Fruit fly (Drosophila melanogaster) whole organism, embryonic: ENCODE data around the gene Vps37B.
A peak's percentile ranks its signal among the peaks of the same experiment; 100 is the strongest.

ENCODE experiments used
- Atf3 ChIP-seq: fragments of 200-800 bp; sonication (Bioruptor generic); optimal IDR thresholded peaks from 3 replicates; lab custom pipeline; 2016; ENCODE audit warnings: missing biosample characterization, missing genetic modification characterization
- B-H1 ChIP-seq: fragments of 200-800 bp; sonication (Bioruptor generic); IDR thresholded peaks from 3 replicates; pipeline ENCODE4 v1.3.6; 2022; ENCODE audit warnings: missing biosample characterization, missing genetic modification characterization
- CG10959 ChIP-seq: fragments of 200-800 bp; sonication (Bioruptor generic); IDR thresholded peaks from 2 replicates; pipeline ENCODE4 v1.3.6; 2022; ENCODE audit warnings: missing biosample characterization, missing genetic modification characterization
- CG11247 ChIP-seq: fragments of 200-800 bp; sonication (Bioruptor generic); IDR thresholded peaks from 2 replicates; pipeline ENCODE4 v1.3.6; 2022; ENCODE audit warnings: missing biosample characterization, missing genetic modification characterization
- CG11723 ChIP-seq: fragments of 200-800 bp; sonication (Bioruptor generic); optimal IDR thresholded peaks from 2 replicates; lab custom pipeline; 2017; ENCODE audit warnings: missing biosample characterization, mild to moderate bottlenecking, missing genetic modification characterization
- CG12769 ChIP-seq: fragments of 200-800 bp; sonication (Bioruptor generic); optimal IDR thresholded peaks from 2 replicates; lab custom pipeline; 2019; ENCODE audit warnings: missing biosample characterization, mild to moderate bottlenecking, missing genetic modification characterization, moderate library complexity
- CG13123 ChIP-seq: fragments of 200-800 bp; sonication (Bioruptor generic); optimal IDR thresholded peaks from 2 replicates; lab custom pipeline; 2016; ENCODE audit warnings: missing biosample characterization, missing genetic modification characterization
- CG13287 ChIP-seq: fragments of 200-800 bp; sonication (Bioruptor generic); IDR thresholded peaks from 2 replicates; pipeline ENCODE4 v1.3.6; 2022; ENCODE audit warnings: missing biosample characterization, missing genetic modification characterization; ENCODE audit not compliant: partially characterized antibody
- CG15011 ChIP-seq: fragments of 200-800 bp; sonication (Bioruptor generic); optimal IDR thresholded peaks from 3 replicates; lab custom pipeline; 2018; ENCODE audit warnings: missing biosample characterization, mild to moderate bottlenecking, missing genetic modification characterization
- CG15269 ChIP-seq: fragments of 200-800 bp; sonication (Bioruptor generic); optimal IDR thresholded peaks from 2 replicates; lab custom pipeline; 2018; ENCODE audit warnings: missing biosample characterization, mild to moderate bottlenecking, missing genetic modification characterization, moderate library complexity
- CG16815 ChIP-seq: fragments of 200-800 bp; sonication (Bioruptor generic); optimal IDR thresholded peaks from 3 replicates; lab custom pipeline; 2017; ENCODE audit warnings: missing biosample characterization, mild to moderate bottlenecking, missing genetic modification characterization
- CG2712 ChIP-seq: fragments of 200-800 bp; optimal IDR thresholded peaks from 3 replicates; lab custom pipeline; 2019; ENCODE audit warnings: missing biosample characterization, mild to moderate bottlenecking, missing genetic modification characterization, moderate library complexity
- CG30431 ChIP-seq: fragments of 200-800 bp; sonication (Bioruptor generic); optimal IDR thresholded peaks from 2 replicates; lab custom pipeline; 2017; ENCODE audit warnings: missing biosample characterization, missing genetic modification characterization
- CG3065 ChIP-seq: fragments of 200-800 bp; sonication (Bioruptor generic); optimal IDR thresholded peaks from 2 replicates; lab custom pipeline; 2016; ENCODE audit warnings: missing biosample characterization, missing genetic modification characterization
- CG4360 ChIP-seq: fragments of 200-800 bp; sonication (Bioruptor generic); IDR thresholded peaks from 2 replicates; pipeline ENCODE4 v1.3.6; 2022; ENCODE audit warnings: missing biosample characterization, missing genetic modification characterization
- CG4730 ChIP-seq: fragments of 200-800 bp; sonication (Bioruptor generic); IDR thresholded peaks from 2 replicates; pipeline ENCODE4 v1.3.6; 2022; ENCODE audit warnings: missing biosample characterization, missing genetic modification characterization
- CG5245 ChIP-seq: fragments of 200-800 bp; sonication (Bioruptor generic); optimal IDR thresholded peaks from 3 replicates; lab custom pipeline; 2016; ENCODE audit warnings: missing biosample characterization, missing genetic modification characterization
- CG7839 ChIP-seq: fragments of 200-800 bp; sonication (Bioruptor generic); optimal IDR thresholded peaks from 3 replicates; lab custom pipeline; 2018; ENCODE audit warnings: missing biosample characterization, mild to moderate bottlenecking, missing genetic modification characterization, moderate library complexity
- CG8290 ChIP-seq, 3 experiments: fragments of 200-800 bp; sonication (Bioruptor generic); optimal IDR thresholded peaks; 2 replicates each; lab custom pipeline; 2016 to 2019; ENCODE audit warnings: missing biosample characterization in 3 of 3, missing genetic modification characterization in 3 of 3, mild to moderate bottlenecking in 2 of 3, moderate library complexity in 1 of 3
- CG8924 ChIP-seq: fragments of 200-800 bp; optimal IDR thresholded peaks from 3 replicates; lab custom pipeline; 2019; ENCODE audit warnings: missing biosample characterization, mild to moderate bottlenecking, missing genetic modification characterization, moderate library complexity
- ERR ChIP-seq: fragments of 200-800 bp; sonication (Bioruptor generic); optimal IDR thresholded peaks from 2 replicates; lab custom pipeline; 2016; ENCODE audit warnings: missing biosample characterization, missing genetic modification characterization
- Fer3 ChIP-seq: fragments of 200-800 bp; sonication (Bioruptor generic); optimal IDR thresholded peaks from 2 replicates; lab custom pipeline; 2018; ENCODE audit warnings: missing biosample characterization, mild to moderate bottlenecking, missing genetic modification characterization, moderate library complexity
- HLH54F ChIP-seq: fragments of 200-800 bp; sonication (Bioruptor generic); optimal IDR thresholded peaks from 3 replicates; lab custom pipeline; 2016; ENCODE audit warnings: missing biosample characterization, missing genetic modification characterization
- Hmr ChIP-seq: fragments of 200-800 bp; sonication (Bioruptor generic); optimal IDR thresholded peaks from 3 replicates; lab custom pipeline; 2017; ENCODE audit warnings: mild to moderate bottlenecking, missing biosample characterization, missing genetic modification reagents, missing genetic modification characterization
- Hr78 ChIP-seq, 2 experiments: fragments of 200-800 bp in 1 of 2; fragments of >200 bp in 1 of 2; sonication (Bioruptor generic) in 1 of 2; optimal IDR thresholded peaks; 2 replicates each; lab custom pipeline; 2017 to 2019; ENCODE audit warnings: missing biosample characterization in 2 of 2, missing genetic modification characterization in 2 of 2, mild to moderate bottlenecking in 1 of 2, moderate library complexity in 1 of 2
- Nf-YA ChIP-seq: fragments of 200-800 bp; sonication (Bioruptor generic); IDR thresholded peaks from 2 replicates; pipeline ENCODE4 v1.3.6; 2022; ENCODE audit warnings: missing biosample characterization, missing genetic modification characterization
- Pdp1 ChIP-seq, 2 experiments: fragments of 200-800 bp; sonication (Bioruptor generic); optimal IDR thresholded peaks; 3 replicates each; lab custom pipeline; 2016; ENCODE audit warnings: missing biosample characterization in 2 of 2, missing genetic modification characterization in 2 of 2, mild to moderate bottlenecking in 1 of 2, moderate library complexity in 1 of 2
- chinmo ChIP-seq: fragments of 200-800 bp; sonication (Bioruptor generic); IDR thresholded peaks from 4 replicates; pipeline ENCODE4 v1.3.6; 2022; ENCODE audit warnings: missing biosample characterization, missing genetic modification characterization; ENCODE audit not compliant: partially characterized antibody
- ftz-f1 ChIP-seq: fragments of 200-800 bp; sonication (Bioruptor generic); optimal IDR thresholded peaks from 2 replicates; lab custom pipeline; 2016; ENCODE audit warnings: missing biosample characterization, missing genetic modification characterization
- grn ChIP-seq: fragments of 200-800 bp; sonication (Bioruptor generic); optimal IDR thresholded peaks from 3 replicates; lab custom pipeline; 2017; ENCODE audit warnings: missing biosample characterization, missing genetic modification characterization
- nerfin-1 ChIP-seq: fragments of 200-800 bp; sonication (Bioruptor generic); optimal IDR thresholded peaks from 3 replicates; lab custom pipeline; 2019; ENCODE audit warnings: missing biosample characterization, mild to moderate bottlenecking, missing genetic modification characterization, moderate library complexity
- oc ChIP-seq: fragments of 200-800 bp; sonication (Bioruptor generic); optimal IDR thresholded peaks from 2 replicates; lab custom pipeline; 2018; ENCODE audit warnings: missing biosample characterization, mild to moderate bottlenecking, missing genetic modification characterization, moderate library complexity
- pan ChIP-seq, 4 experiments: fragments of >200 bp in 3 of 4; fragments of 200-800 bp in 1 of 4; sonication (Bioruptor generic) in 1 of 4; optimal IDR thresholded peaks in 3 of 4; IDR thresholded peaks in 1 of 4; 2 replicates each; pipeline versions ENCODE4 v1.3.6 to Lab custom; 2017 to 2022; ENCODE audit warnings: missing biosample characterization in 2 of 4, missing genetic modification characterization in 2 of 4, mixed read lengths in 1 of 4
- pros ChIP-seq: fragments of 200-800 bp; sonication (Bioruptor generic); optimal IDR thresholded peaks from 3 replicates; lab custom pipeline; 2019; ENCODE audit warnings: missing biosample characterization, mild to moderate bottlenecking, missing genetic modification characterization, moderate library complexity
- sens ChIP-seq: fragments of 200-800 bp; sonication (Bioruptor generic); peaks from one replicate; lab custom pipeline; 2016; ENCODE audit warnings: missing biosample characterization, missing genetic modification characterization
- slp2 ChIP-seq: fragments of 200-800 bp; sonication (Bioruptor generic); optimal IDR thresholded peaks from 2 replicates; lab custom pipeline; 2016; ENCODE audit warnings: missing biosample characterization, missing genetic modification characterization
- tap ChIP-seq: fragments of 200-800 bp; optimal IDR thresholded peaks from 3 replicates; lab custom pipeline; 2019; ENCODE audit warnings: missing biosample characterization, mild to moderate bottlenecking, missing genetic modification characterization, moderate library complexity
- tll ChIP-seq, 2 experiments: fragments of 200-800 bp in 1 of 2; fragments of >200 bp in 1 of 2; sonication (Bioruptor generic) in 1 of 2; optimal IDR thresholded peaks; 2 replicates each; lab custom pipeline; 2017 to 2019; ENCODE audit warnings: missing biosample characterization in 2 of 2, missing genetic modification characterization in 2 of 2, mild to moderate bottlenecking in 1 of 2, moderate library complexity in 1 of 2
- toy ChIP-seq: fragments of 200-800 bp; sonication (Bioruptor generic); IDR thresholded peaks from 2 replicates; pipeline ENCODE4 v1.3.6; 2022; ENCODE audit warnings: missing biosample characterization, missing genetic modification characterization
- trem ChIP-seq: fragments of 200-800 bp; optimal IDR thresholded peaks from 3 replicates; lab custom pipeline; 2019; ENCODE audit warnings: missing biosample characterization, mild to moderate bottlenecking, missing genetic modification characterization, moderate library complexity
- vvl ChIP-seq: fragments of 200-800 bp; sonication (Bioruptor generic); IDR thresholded peaks from 2 replicates; pipeline ENCODE4 v1.3.6; 2022; ENCODE audit warnings: missing biosample characterization, missing genetic modification characterization
- z ChIP-seq: fragments of 200-800 bp; sonication (Bioruptor generic); IDR thresholded peaks from 3 replicates; pipeline ENCODE4 v1.3.6; 2022; ENCODE audit warnings: missing biosample characterization, missing genetic modification characterization
- zen ChIP-seq: fragments of 200-800 bp; sonication (Bioruptor generic); optimal IDR thresholded peaks from 3 replicates; lab custom pipeline; 2018; ENCODE audit warnings: missing biosample characterization, mild to moderate bottlenecking, missing genetic modification characterization, moderate library complexity
- zen2 ChIP-seq: fragments of 200-800 bp; sonication (Bioruptor generic); IDR thresholded peaks from 3 replicates; pipeline ENCODE4 v1.3.6; 2022; ENCODE audit warnings: missing biosample characterization, missing genetic modification characterization; ENCODE audit not compliant: partially characterized antibody
- zfh2 ChIP-seq: fragments of 200-800 bp; sonication (Bioruptor generic); optimal IDR thresholded peaks from 2 replicates; lab custom pipeline; 2016; ENCODE audit warnings: missing biosample characterization, missing genetic modification characterization

Vps37B gene

DNA sequence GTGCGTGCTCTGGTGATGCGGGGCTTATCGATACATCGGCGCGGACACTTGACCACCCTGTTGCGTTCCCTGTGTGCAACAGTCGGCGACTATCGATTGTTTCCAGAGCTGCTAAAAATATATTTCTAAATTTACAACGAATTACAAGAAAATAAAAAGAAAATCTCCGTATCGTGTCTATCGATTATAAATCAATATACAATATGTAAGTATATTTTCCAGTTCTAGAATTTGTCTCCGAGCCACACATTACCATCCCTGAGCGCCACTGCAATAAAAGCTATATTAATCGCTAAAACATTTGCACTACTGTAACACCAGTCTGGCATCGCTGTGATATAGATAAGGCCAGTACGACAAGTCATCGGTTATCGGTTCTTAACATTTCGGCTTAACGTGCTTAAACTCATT is 6.2 kb downstream of the Vps37B start, which contains the start of the genes Kat60 and Mms19 (continued):
- TF ChIP-seq CG11723, result peak; percentile 34
- TF ChIP-seq CG8290 (GFP tag; optimal IDR thresholded peaks at IDR 0.05; lab: Kevin White, UChicago), result peak; percentile 73
- no peak for TF ChIP-seq CG8290 (tag; optimal IDR thresholded peaks at IDR 0.05; lab: Kevin White, UChicago)

DNA sequence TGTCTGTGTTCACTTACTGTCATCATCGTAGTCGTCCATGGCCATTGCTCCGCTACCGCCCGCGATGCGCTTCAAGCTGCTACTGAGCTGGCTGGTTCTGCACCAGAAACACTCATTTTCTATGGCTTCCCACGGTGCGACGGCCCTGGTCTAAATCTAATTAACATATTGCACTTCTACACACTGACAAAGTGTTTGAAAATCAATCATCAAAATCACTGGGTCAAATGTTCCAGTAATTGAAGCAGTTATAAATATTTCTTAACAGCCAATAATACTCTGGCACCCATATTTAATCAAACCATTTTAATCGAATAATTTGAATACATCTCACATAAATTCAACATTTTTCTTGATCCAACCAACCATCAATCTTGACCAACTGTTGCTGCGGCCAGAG is 11.3 kb downstream of the Vps37B start, which contains the start of gene rtp:
rtp (minus strand) TSS at position 101 of the 400 bp plus-strand sequence.
- TF ChIP-seq CG4730 (GFP tag; lab: Robert Waterston, UW), result no peak

DNA sequence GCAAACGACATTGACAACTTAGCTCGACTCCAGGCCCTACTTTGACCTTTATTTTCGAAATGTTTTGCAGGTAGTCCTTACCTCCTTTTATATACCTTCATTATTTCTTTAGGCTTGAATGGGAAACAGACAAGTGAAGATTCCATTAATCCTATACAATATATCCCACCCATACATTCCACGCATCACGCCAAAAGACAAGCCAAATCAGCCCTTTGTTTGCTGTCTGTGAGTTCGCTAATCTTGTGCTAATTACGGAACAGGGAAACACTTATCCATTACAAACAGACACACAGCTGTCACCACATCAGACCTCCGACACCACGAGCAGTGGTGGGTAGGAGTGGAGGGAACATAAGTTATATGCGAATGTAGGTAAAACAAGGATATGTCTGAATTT is 14.8 kb downstream of the Vps37B start, which contains the start of gene CG33293:
CG33293 (minus strand) TSS at position 15 of the 400 bp plus-strand sequence.
- TF ChIP-seq HLH54F (GFP tag; lab: Kevin White, UChicago), result no peak
- no peak for TF ChIP-seq zfh2 (GFP tag; lab: Kevin White, UChicago)
- TF ChIP-seq CG15011 (GFP tag; lab: Kevin White, UChicago), result no peak
- TF ChIP-seq zen (tag; lab: Kevin White, UChicago), result peak; percentile 66
- no peak for TF ChIP-seq CG4360
- no peak for TF ChIP-seq CG10959 (GFP tag; lab: Robert Waterston, UW)
- no peak for TF ChIP-seq Nf-YA (GFP tag; lab: Robert Waterston, UW)
- TF ChIP-seq CG7839 (tag; lab: Kevin White, UChicago), result no peak
- no peak for TF ChIP-seq ERR (GFP tag; lab: Kevin White, UChicago)
- no peak for TF ChIP-seq CG2712 (tag; lab: Kevin White, UChicago)
- TF ChIP-seq pan (optimal IDR thresholded peaks at IDR 0.05; lab: Kevin White, UChicago), result no peak
- no peak for TF ChIP-seq pan (GFP tag; optimal IDR thresholded peaks at IDR 0.05 in 1 of 2, IDR thresholded peaks at IDR 0.05 in 1 of 2)
- no peak for TF ChIP-seq toy (GFP tag; lab: Robert Waterston, UW)
- no peak for TF ChIP-seq CG13123
- no peak for TF ChIP-seq Atf3 (GFP tag; lab: Kevin White, UChicago)
- no peak for TF ChIP-seq trem (tag; lab: Kevin White, UChicago)
- TF ChIP-seq tll (GFP tag; optimal IDR thresholded peaks at IDR 0.05; lab: Kevin White, UChicago), result peak in 1 of 2 experiments; percentile 58
- TF ChIP-seq sens (GFP tag; lab: Kevin White, UChicago), result peak; percentile 13
- no peak for TF ChIP-seq nerfin-1 (tag; lab: Kevin White, UChicago)
- TF ChIP-seq B-H1, result no peak
- no peak for TF ChIP-seq tap (tag; lab: Kevin White, UChicago)
- TF ChIP-seq CG16815, result no peak
- no peak for TF ChIP-seq CG5245 (GFP tag; lab: Kevin White, UChicago)

DNA sequence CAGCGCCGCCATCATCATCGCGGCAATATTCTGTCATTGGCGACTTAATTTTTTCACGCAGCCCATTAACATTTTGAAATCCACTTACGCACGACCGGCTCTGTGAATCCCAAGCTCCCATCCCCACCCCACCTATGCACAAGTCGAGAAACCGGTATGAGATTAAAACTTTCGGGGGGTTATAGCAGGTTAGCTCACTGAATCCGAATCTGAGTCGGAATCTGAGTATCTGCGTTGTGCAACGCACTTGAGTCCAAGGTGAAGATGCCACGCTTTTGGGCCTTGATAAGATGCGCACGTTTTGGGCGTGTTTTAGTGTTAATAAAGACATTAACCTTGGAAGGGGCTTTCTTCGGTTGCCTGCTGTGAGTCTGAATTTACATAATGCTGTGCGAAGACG is 21.0 kb downstream of the Vps37B start:
- TF ChIP-seq CG30431 (GFP tag; lab: Kevin White, UChicago) (no peak), vvl (GFP tag; lab: Robert Waterston, UW) (peak; percentile 33; the same call in 1 of the 2 replicates), CG11247 (GFP tag; lab: Robert Waterston, UW) (no peak), CG13287 (GFP tag; lab: Robert Waterston, UW) (0 out of 2 replicates have a peak, but pooled peaks have one; percentile 4), z (peak; percentile 62; the same call in 1 of the 3 replicates), CG15269 (peak; percentile 51), pros (GFP tag; lab: Kevin White, UChicago) (peak; percentile 99), slp2 (GFP tag; lab: Kevin White, UChicago) (no peak), chinmo (GFP tag; lab: Robert Waterston, UW) (peak; percentile 93; the same call in 3 of the 4 replicates), CG3065 (GFP tag; lab: Kevin White, UChicago) (no peak), Fer3 (tag; lab: Kevin White, UChicago) (no peak), oc (tag; lab: Kevin White, UChicago) (peak; percentile 52), Hmr (GFP tag; lab: Kevin White, UChicago) (no peak), Hr78 (GFP tag; optimal IDR thresholded peaks at IDR 0.05; lab: Kevin White, UChicago) (peak in 1 of 2 experiments; percentile 39), Pdp1 (GFP tag; optimal IDR thresholded peaks at IDR 0.05; lab: Kevin White, UChicago) (peak in 1 of 2 experiments; percentile 86), CG8924 (tag; lab: Kevin White, UChicago) (no peak), ftz-f1 (GFP tag; lab: Kevin White, UChicago) (peak; percentile 17), grn (GFP tag; lab: Kevin White, UChicago) (peak; percentile 53), CG12769 (tag; lab: Kevin White, UChicago) (peak; percentile 57), zen2 (GFP tag; lab: Robert Waterston, UW) (0 out of 3 replicates have a peak, but pooled peaks have one; percentile 49)
